Worm (Caenorhabditis elegans) whole organism, L1 larva: ENCODE measurements around the gene mrp-6.
A peak's percentile ranks its signal among the peaks of the same experiment; 100 is the strongest.

Source experiments
- C16A3.4 ChIP-seq: fragments of 150-350 bp; optimal IDR thresholded peaks from 2 replicates; lab custom pipeline; 2014; ENCODE audit warnings: missing biosample characterization, missing genetic modification characterization
- C34B4.2 ChIP-seq: sonication (generic microtip); optimal IDR thresholded peaks from 2 replicates; lab custom pipeline; 2017; ENCODE audit warnings: mild to moderate bottlenecking, missing genetic modification characterization, missing compliant biosample characterization
- F16B12.6 ChIP-seq: fragments of 150-350 bp; optimal IDR thresholded peaks from 2 replicates; lab custom pipeline; 2014; ENCODE audit warnings: missing biosample characterization, missing genetic modification characterization
- Y116A8C.19 ChIP-seq: sonication (generic microtip); optimal IDR thresholded peaks from 2 replicates; lab custom pipeline; 2016; ENCODE audit warnings: missing compliant biosample characterization, missing genetic modification characterization, borderline replicate concordance
- ama-1 ChIP-seq: fragments of 150-350 bp; optimal IDR thresholded peaks from 2 replicates; lab custom pipeline; 2014
- blmp-1 ChIP-seq: fragments of 150-350 bp; optimal IDR thresholded peaks from 2 replicates; lab custom pipeline; 2014; ENCODE audit warnings: missing biosample characterization, missing genetic modification characterization
- ceh-63 ChIP-seq: fragments of 200-800 bp; sonication (Bioruptor generic); optimal IDR thresholded peaks from 2 replicates; lab custom pipeline; 2018; ENCODE audit warnings: mild to moderate bottlenecking, missing genetic modification characterization, missing compliant biosample characterization
- ceh-8 ChIP-seq: fragments of 200-800 bp; sonication (Bioruptor generic); optimal IDR thresholded peaks from 2 replicates; lab custom pipeline; 2018; ENCODE audit warnings: mild to moderate bottlenecking, missing genetic modification characterization, moderate library complexity, missing compliant biosample characterization
- ceh-82 ChIP-seq, 3 experiments: fragments of 150-350 bp in 1 of 3; sonication (generic microtip) in 2 of 3; optimal IDR thresholded peaks; 2 replicates each; lab custom pipeline; 2014 to 2017; ENCODE audit warnings: missing biosample characterization in 3 of 3, missing genetic modification characterization in 3 of 3
- dpl-1 ChIP-seq, 3 experiments: fragments of 150-350 bp in 2 of 3; sonication (generic microtip) in 1 of 3; optimal IDR thresholded peaks; 2 replicates each; lab custom pipeline; 2014 to 2017; ENCODE audit warnings: missing biosample characterization in 3 of 3, missing genetic modification characterization in 3 of 3, missing genetic modification reagents in 3 of 3
- efl-3 ChIP-seq: fragments of 200-800 bp; sonication (Bioruptor generic); optimal IDR thresholded peaks from 2 replicates; lab custom pipeline; 2018; ENCODE audit warnings: mild to moderate bottlenecking, missing genetic modification characterization, missing compliant biosample characterization
- egl-13 ChIP-seq: sonication (generic microtip); optimal IDR thresholded peaks from 2 replicates; lab custom pipeline; 2016; ENCODE audit warnings: missing genotype, missing genetic modification reagents, missing genetic modification characterization, missing compliant biosample characterization
- elt-2 ChIP-seq: sonication (generic microtip); optimal IDR thresholded peaks from 2 replicates; lab custom pipeline; 2016; ENCODE audit warnings: missing genetic modification characterization, mild to moderate bottlenecking, inconsistent platforms, missing compliant biosample characterization, missing genetic modification reagents
- ets-5 ChIP-seq: fragments of 200-800 bp; sonication (Bioruptor generic); IDR thresholded peaks from 2 replicates; pipeline ENCODE4 v1.3.6; 2022; ENCODE audit warnings: missing genetic modification characterization, missing compliant biosample characterization
- fkh-10 ChIP-seq: sonication (generic microtip); optimal IDR thresholded peaks from 2 replicates; lab custom pipeline; 2017; ENCODE audit warnings: missing biosample characterization, missing genetic modification reagents, missing genetic modification characterization
- fos-1 ChIP-seq: fragments of 150-350 bp; optimal IDR thresholded peaks from 2 replicates; lab custom pipeline; 2014; ENCODE audit warnings: missing biosample characterization, missing genetic modification characterization
- grh-1 ChIP-seq: fragments of 200-800 bp; sonication (Bioruptor generic); IDR thresholded peaks from 2 replicates; pipeline ENCODE4 v1.3.6; 2022; ENCODE audit warnings: missing genetic modification reagents, missing genetic modification characterization, missing compliant biosample characterization
- hlh-17 ChIP-seq: fragments of 200-800 bp; sonication (Bioruptor generic); optimal IDR thresholded peaks from 2 replicates; lab custom pipeline; 2018; ENCODE audit warnings: missing genetic modification characterization, mild to moderate bottlenecking, missing compliant biosample characterization, moderate library complexity, borderline replicate concordance
- hlh-4 ChIP-seq: sonication (generic microtip); optimal IDR thresholded peaks from 2 replicates; lab custom pipeline; 2016; ENCODE audit warnings: mild to moderate bottlenecking, missing genetic modification characterization, missing compliant biosample characterization
- hpl-2 ChIP-seq: fragments of 150-350 bp; optimal IDR thresholded peaks from 2 replicates; lab custom pipeline; 2014; ENCODE audit warnings: missing biosample characterization, missing genetic modification reagents, missing genetic modification characterization
- irx-1 ChIP-seq: sonication (generic microtip); optimal IDR thresholded peaks from 2 replicates; lab custom pipeline; 2016; ENCODE audit warnings: missing genetic modification characterization, missing compliant biosample characterization
- isw-1 ChIP-seq: fragments of 200-800 bp; sonication (Bioruptor generic); IDR thresholded peaks from 2 replicates; pipeline ENCODE4 v1.3.6; 2022; ENCODE audit warnings: missing genetic modification characterization, missing compliant biosample characterization
- jun-1 ChIP-seq: fragments of 150-350 bp; optimal IDR thresholded peaks from 2 replicates; lab custom pipeline; 2014; ENCODE audit warnings: missing biosample characterization, missing genetic modification reagents, missing genetic modification characterization
- lin-35 ChIP-seq, 2 experiments: fragments of 150-350 bp; optimal IDR thresholded peaks; 2 replicates each; lab custom pipeline; 2014; ENCODE audit warnings: missing biosample characterization in 2 of 2, missing genetic modification characterization in 2 of 2, missing genetic modification reagents in 2 of 2
- lir-3 ChIP-seq: sonication (generic microtip); optimal IDR thresholded peaks from 2 replicates; lab custom pipeline; 2016; ENCODE audit warnings: mild to moderate bottlenecking, missing genetic modification characterization, moderate library complexity, missing compliant biosample characterization; ENCODE audit not compliant: poor library complexity
- mdl-1 ChIP-seq, 2 experiments: fragments of 150-350 bp; optimal IDR thresholded peaks; 2 replicates each; lab custom pipeline; 2014 to 2017; ENCODE audit warnings: missing biosample characterization in 2 of 2, missing genetic modification characterization in 2 of 2, inconsistent platforms in 1 of 2
- nhr-11 ChIP-seq: fragments of 150-350 bp; optimal IDR thresholded peaks from 2 replicates; lab custom pipeline; 2014; ENCODE audit warnings: missing biosample characterization, missing genetic modification characterization
- nhr-12 ChIP-seq: sonication (generic microtip); optimal IDR thresholded peaks from 2 replicates; lab custom pipeline; 2017; ENCODE audit warnings: missing biosample characterization, missing genetic modification characterization
- nhr-28 ChIP-seq: fragments of 150-350 bp; optimal IDR thresholded peaks from 2 replicates; lab custom pipeline; 2014; ENCODE audit warnings: missing biosample characterization, missing genetic modification characterization
- nhr-47 ChIP-seq: sonication (generic microtip); optimal IDR thresholded peaks from 2 replicates; lab custom pipeline; 2016; ENCODE audit warnings: mild to moderate bottlenecking, missing genetic modification characterization, moderate library complexity, missing compliant biosample characterization
- nhr-71 ChIP-seq: sonication (generic microtip); optimal IDR thresholded peaks from 2 replicates; lab custom pipeline; 2016; ENCODE audit warnings: mild to moderate bottlenecking, missing genetic modification characterization, moderate library complexity, missing compliant biosample characterization
- nhr-76 ChIP-seq: sonication (generic microtip); optimal IDR thresholded peaks from 2 replicates; lab custom pipeline; 2017; ENCODE audit warnings: missing biosample characterization, missing genetic modification characterization
- nhr-84 ChIP-seq: sonication (generic microtip); optimal IDR thresholded peaks from 2 replicates; lab custom pipeline; 2017; ENCODE audit warnings: missing biosample characterization, missing genetic modification characterization
- nhr-85 ChIP-seq: sonication (generic microtip); peaks from one replicate; lab custom pipeline; 2016; ENCODE audit warnings: missing genetic modification characterization, inconsistent platforms, missing compliant biosample characterization
- nhr-90 ChIP-seq: sonication (generic microtip); optimal IDR thresholded peaks from 2 replicates; lab custom pipeline; 2016; ENCODE audit warnings: mild to moderate bottlenecking, missing genetic modification characterization, missing compliant biosample characterization; ENCODE audit not compliant: poor library complexity
- pag-3 ChIP-seq: sonication (generic microtip); optimal IDR thresholded peaks from 2 replicates; lab custom pipeline; 2017; ENCODE audit warnings: missing genetic modification characterization, mild to moderate bottlenecking, missing compliant biosample characterization, antibody characterized with exemption, borderline replicate concordance; ENCODE audit not compliant: insufficient read depth
- pax-3 ChIP-seq: fragments of 200-800 bp; sonication (Bioruptor generic); optimal IDR thresholded peaks from 2 replicates; lab custom pipeline; 2018; ENCODE audit warnings: mild to moderate bottlenecking, missing genetic modification characterization, moderate library complexity, missing compliant biosample characterization
- pqm-1 ChIP-seq: sonication (generic microtip); optimal IDR thresholded peaks from 3 replicates; lab custom pipeline; 2017; ENCODE audit warnings: missing biosample characterization, missing genetic modification characterization
- skn-1 ChIP-seq: fragments of 150-350 bp; optimal IDR thresholded peaks from 2 replicates; lab custom pipeline; 2014; ENCODE audit warnings: missing biosample characterization, missing genetic modification characterization
- snpc-4 ChIP-seq: fragments of 150-350 bp; optimal IDR thresholded peaks from 2 replicates; lab custom pipeline; 2014; ENCODE audit warnings: missing biosample characterization, missing genetic modification characterization
- snu-23 ChIP-seq: sonication (generic microtip); optimal IDR thresholded peaks from 2 replicates; lab custom pipeline; 2016; ENCODE audit warnings: missing genetic modification characterization, missing compliant biosample characterization
- sup-37 ChIP-seq: fragments of 200-800 bp; sonication (Bioruptor generic); optimal IDR thresholded peaks from 2 replicates; lab custom pipeline; 2018; ENCODE audit warnings: mild to moderate bottlenecking, missing genetic modification characterization, missing compliant biosample characterization
- swsn-7 ChIP-seq: sonication (generic microtip); optimal IDR thresholded peaks from 2 replicates; lab custom pipeline; 2016; ENCODE audit warnings: missing genetic modification characterization, missing compliant biosample characterization
- tlp-1 ChIP-seq: fragments of 150-350 bp; optimal IDR thresholded peaks from 2 replicates; lab custom pipeline; 2014; ENCODE audit warnings: missing biosample characterization, missing genetic modification characterization
- unc-130 ChIP-seq: fragments of 150-350 bp; optimal IDR thresholded peaks from 2 replicates; lab custom pipeline; 2017; ENCODE audit warnings: missing biosample characterization, missing genetic modification characterization, inconsistent platforms
- unc-30 ChIP-seq: sonication (generic microtip); optimal IDR thresholded peaks from 2 replicates; lab custom pipeline; 2017; ENCODE audit warnings: missing biosample characterization, missing genetic modification characterization
- unc-86 ChIP-seq: sonication (generic microtip); optimal IDR thresholded peaks from 2 replicates; lab custom pipeline; 2016; ENCODE audit warnings: missing genetic modification characterization, missing compliant biosample characterization
- vab-15 ChIP-seq: sonication (generic microtip); optimal IDR thresholded peaks from 2 replicates; lab custom pipeline; 2017; ENCODE audit warnings: missing genotype, mild to moderate bottlenecking, missing genetic modification characterization, missing compliant biosample characterization
- zip-4 ChIP-seq: fragments of 200-800 bp; sonication (Bioruptor generic); optimal IDR thresholded peaks from 2 replicates; lab custom pipeline; 2018; ENCODE audit warnings: mild to moderate bottlenecking, missing genetic modification characterization, moderate library complexity, missing compliant biosample characterization
- ztf-11 ChIP-seq, 2 experiments: sonication (generic microtip); optimal IDR thresholded peaks; 2 replicates each; lab custom pipeline; 2016 to 2017; ENCODE audit warnings: missing genetic modification characterization in 2 of 2, missing biosample characterization in 1 of 2, missing compliant biosample characterization in 1 of 2
- ztf-4 ChIP-seq: fragments of 150-350 bp; optimal IDR thresholded peaks from 2 replicates; lab custom pipeline; 2014; ENCODE audit warnings: missing biosample characterization, missing genetic modification characterization

Gene mrp-6

ce11 chrX:4190537-4191144 is 4.1 kb upstream of the mrp-6 start, which contains the start of gene vha-12:
TSS of gene vha-12 (plus strand) at chrX:4191094.
- TF ChIP-seq vab-15 (tag; lab: Kevin White, UChicago) (no peak), pax-3 (peak; percentile 73), egl-13 (peak; percentile 75), snu-23 (peak; percentile 95), ceh-63 (GFP tag; lab: Kevin White, UChicago) (no peak), fkh-10 (GFP tag; lab: Kevin White, UChicago) (peak; percentile 83), C16A3.4 (peak; percentile 82), sup-37 (GFP tag; lab: Kevin White, UChicago) (peak; percentile 3), F16B12.6 (tag; lab: Kevin White, UChicago) (peak; percentile 31), pag-3 (tag; lab: Kevin White, UChicago) (peak; percentile 76), unc-130 (tag; lab: Kevin White, UChicago) (no peak), ama-1 (lab: Kevin White, UChicago) (peak; percentile 44), hpl-2 (GFP tag; lab: Kevin White, UChicago) (no peak), Y116A8C.19 (tag; lab: Kevin White, UChicago) (no peak), hlh-17 (no peak), nhr-76 (tag; lab: Kevin White, UChicago) (no peak), nhr-47 (tag; lab: Kevin White, UChicago) (peak; percentile 94), nhr-71 (tag; lab: Kevin White, UChicago) (peak; percentile 96), tlp-1 (tag; lab: Kevin White, UChicago) (no peak), nhr-84 (no peak), blmp-1 (tag; lab: Kevin White, UChicago) (peak; percentile 80), irx-1 (tag; lab: Kevin White, UChicago) (peak; percentile 65), dpl-1 (GFP tag; optimal IDR thresholded peaks at IDR 0.05; lab: Kevin White, UChicago) (peak; percentile 63 to 74 (median 68)), nhr-12 (tag; lab: Kevin White, UChicago) (no peak), unc-30 (no peak), isw-1 (peak; percentile 90), unc-86 (tag; lab: Kevin White, UChicago) (peak; percentile 90), ztf-4 (peak; percentile 78), lin-35 (GFP tag; optimal IDR thresholded peaks at IDR 0.05; lab: Kevin White, UChicago) (peak; percentile 77 to 88), nhr-90 (tag; lab: Kevin White, UChicago) (peak; percentile 92), nhr-85 (tag; lab: Kevin White, UChicago) (peak; percentile 96), ceh-82 (tag; optimal IDR thresholded peaks at IDR 0.05; lab: Kevin White, UChicago) (peak; percentile 81 to 96 (median 94)), lir-3 (tag; lab: Kevin White, UChicago) (peak; percentile 59), efl-3 (GFP tag; lab: Kevin White, UChicago) (no peak), zip-4 (GFP tag; lab: Kevin White, UChicago) (peak; percentile 48), mdl-1 (tag; optimal IDR thresholded peaks at IDR 0.05; lab: Kevin White, UChicago) (peak in 1 of 2 experiments; percentile 89), ceh-8 (peak; percentile 14), nhr-11 (tag; lab: Kevin White, UChicago) (peak; percentile 63), skn-1 (tag; lab: Kevin White, UChicago) (peak; percentile 87), jun-1 (peak; percentile 88), nhr-28 (no peak), C34B4.2 (tag; lab: Kevin White, UChicago) (no peak), grh-1 (GFP tag; lab: Robert Waterston, UW) (peak; percentile 91), ztf-11 (tag; optimal IDR thresholded peaks at IDR 0.05; lab: Kevin White, UChicago) (peak in 1 of 2 experiments; percentile 70), pqm-1 (tag; lab: Kevin White, UChicago) (no peak), snpc-4 (tag; lab: Kevin White, UChicago) (peak; percentile 68), fos-1 (tag; lab: Kevin White, UChicago) (peak; percentile 91), swsn-7 (tag; lab: Kevin White, UChicago) (peak; percentile 94), ets-5 (no peak), elt-2 (peak; percentile 77), hlh-4 (no peak)
